Fruit fly (Drosophila melanogaster) whole organism, adult: ENCODE results near the gene CG32191.
"Not testable (repeated sequence)": the region's sequence is repeated elsewhere in the genome, so short reads cannot be mapped to it uniquely, and the experiment has no call there.

Source experiments
- CG11617 ChIP-seq: fragments of 200-800 bp; sonication (Bioruptor generic); optimal IDR thresholded peaks from 2 replicates; lab custom pipeline; 2017; ENCODE audit warnings: mild to moderate bottlenecking, missing biosample characterization, missing genetic modification reagents, missing genetic modification characterization
- CG12768 ChIP-seq: fragments of 200-800 bp; sonication (Bioruptor generic); optimal IDR thresholded peaks from 2 replicates; lab custom pipeline; 2017; ENCODE audit warnings: missing biosample characterization, missing genetic modification characterization, mild to moderate bottlenecking, moderate library complexity, missing genetic modification reagents
- CG14711 ChIP-seq: fragments of 200-800 bp; sonication (Bioruptor generic); optimal IDR thresholded peaks from 2 replicates; lab custom pipeline; 2018; ENCODE audit warnings: missing biosample characterization, mild to moderate bottlenecking, missing genetic modification characterization, moderate library complexity
- CG1620 ChIP-seq: fragments of 200-800 bp; sonication (Bioruptor generic); optimal IDR thresholded peaks from 2 replicates; lab custom pipeline; 2016; ENCODE audit warnings: missing biosample characterization, missing genetic modification characterization
- CG33017 ChIP-seq: fragments of 200-800 bp; sonication (Bioruptor generic); optimal IDR thresholded peaks from 2 replicates; lab custom pipeline; 2018; ENCODE audit warnings: missing biosample characterization, mild to moderate bottlenecking, missing genetic modification characterization, moderate library complexity
- CG5204 ChIP-seq: fragments of 200-800 bp; sonication (Bioruptor generic); optimal IDR thresholded peaks from 2 replicates; lab custom pipeline; 2016; ENCODE audit warnings: missing biosample characterization, missing genetic modification characterization
- CG7045 ChIP-seq: fragments of 200-800 bp; sonication (Bioruptor generic); optimal IDR thresholded peaks from 2 replicates; lab custom pipeline; 2017; ENCODE audit warnings: missing biosample characterization, mild to moderate bottlenecking, missing genetic modification characterization
- CG7101 ChIP-seq: fragments of 200-800 bp; sonication (Bioruptor generic); optimal IDR thresholded peaks from 2 replicates; lab custom pipeline; 2018; ENCODE audit warnings: missing biosample characterization, mild to moderate bottlenecking, missing genetic modification characterization, moderate library complexity
- Clk ChIP-seq: fragments of 200-800 bp; sonication (Bioruptor generic); optimal IDR thresholded peaks from 2 replicates; lab custom pipeline; 2017; ENCODE audit warnings: missing biosample characterization, missing genetic modification characterization
- Crg-1 ChIP-seq: fragments of 200-800 bp; sonication (Bioruptor generic); optimal IDR thresholded peaks from 2 replicates; lab custom pipeline; 2016; ENCODE audit warnings: missing biosample characterization, missing genetic modification characterization
- Hr96 ChIP-seq: fragments of 200-800 bp; sonication (Bioruptor generic); optimal IDR thresholded peaks from 2 replicates; lab custom pipeline; 2016; ENCODE audit warnings: missing biosample characterization, missing genetic modification characterization
- Mnt ChIP-seq: fragments of 200-800 bp; sonication (Bioruptor generic); optimal IDR thresholded peaks from 2 replicates; lab custom pipeline; 2016; ENCODE audit warnings: missing biosample characterization, mild to moderate bottlenecking, missing genetic modification characterization
- bab1 ChIP-seq: fragments of 200-800 bp; sonication (Bioruptor generic); optimal IDR thresholded peaks from 3 replicates; lab custom pipeline; 2019; ENCODE audit warnings: missing biosample characterization, mild to moderate bottlenecking, missing genetic modification characterization, moderate library complexity
- cic ChIP-seq: fragments of 200-800 bp; sonication (Bioruptor generic); optimal IDR thresholded peaks from 2 replicates; lab custom pipeline; 2017; ENCODE audit warnings: missing biosample characterization, mild to moderate bottlenecking, missing genetic modification characterization, moderate library complexity
- cnc ChIP-seq, 2 experiments: fragments of >200 bp; optimal IDR thresholded peaks; 2 replicates each; lab custom pipeline; 2017
- kay ChIP-seq: fragments of 200-800 bp; sonication (Bioruptor generic); peaks from one replicate; lab custom pipeline; 2016; ENCODE audit warnings: missing biosample characterization, missing genetic modification characterization, borderline replicate concordance
- ovo ChIP-seq: fragments of 200-800 bp; sonication (Bioruptor generic); optimal IDR thresholded peaks from 2 replicates; lab custom pipeline; 2016; ENCODE audit warnings: missing biosample characterization, missing genetic modification characterization
- pad ChIP-seq: fragments of 200-800 bp; sonication (Bioruptor generic); optimal IDR thresholded peaks from 3 replicates; lab custom pipeline; 2017; ENCODE audit warnings: missing biosample characterization, missing genetic modification characterization, mild to moderate bottlenecking, moderate library complexity, missing genetic modification reagents
- tj ChIP-seq: fragments of 200-800 bp; sonication (Bioruptor generic); optimal IDR thresholded peaks from 3 replicates; lab custom pipeline; 2017; ENCODE audit warnings: missing biosample characterization, mild to moderate bottlenecking, missing genetic modification characterization, moderate library complexity
- toe ChIP-seq: fragments of 200-800 bp; sonication (Bioruptor generic); optimal IDR thresholded peaks from 2 replicates; lab custom pipeline; 2016; ENCODE audit warnings: missing biosample characterization, missing genetic modification characterization

CG32191 gene

DNA sequence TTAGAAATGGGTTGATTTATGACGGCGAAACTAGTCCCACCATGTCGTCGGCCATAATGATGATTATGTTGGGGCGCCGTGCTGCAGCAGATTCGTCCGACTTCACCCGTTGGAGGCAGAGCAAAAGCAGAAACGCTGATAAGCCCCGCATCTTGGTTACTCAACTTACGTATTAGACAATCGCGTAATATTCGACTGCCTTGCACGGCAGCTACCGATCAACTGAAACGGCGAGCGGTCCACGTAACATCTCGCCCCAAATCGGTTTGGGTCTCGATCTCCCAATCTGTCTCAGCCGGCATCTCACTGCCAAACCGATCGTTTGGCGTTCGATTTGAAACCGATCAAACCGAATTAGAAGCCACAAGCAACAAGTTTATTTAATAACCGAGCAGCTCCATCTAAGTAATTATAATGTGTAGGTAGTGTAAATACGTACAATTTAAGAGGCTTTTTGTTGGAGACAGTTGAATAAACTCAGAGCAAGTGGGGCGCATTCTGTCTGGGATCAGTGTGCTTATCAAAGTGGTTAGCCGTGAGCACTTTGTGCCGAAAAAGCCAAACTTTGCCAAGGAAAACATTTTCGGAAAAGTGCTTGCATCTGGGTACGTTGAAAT is at the start of gene CG32191:
TSS of gene CG32191 (minus strand) at position 550 of the 617 bp plus-strand sequence.
- TF ChIP-seq CG33017 (no peak), Crg-1 (no peak), Clk (no peak), CG1620 (GFP tag; lab: Kevin White, UChicago) (no peak), Hr96 (GFP tag; lab: Kevin White, UChicago) (no peak), CG5204 (GFP tag; lab: Kevin White, UChicago) (no peak)

- TF ChIP-seq ovo, cic, Hr96 (GFP tag; lab: Kevin White, UChicago): not testable (repeated sequence)
Observed at dm6 chr3L:17858174-17858573, 49.2 kb upstream of the CG32191 start, which contains the start of gene CG34002. CG34002 (plus strand) TSS chr3L:17858474.

dm6 chr3L:17856655-17857479 is 47.9 kb upstream of the CG32191 start, which contains the start of gene CG5535:
CG5535 (minus strand) TSS chr3L:17856794.
- TF ChIP-seq Crg-1 = peak; percentile 32
- peak; percentile 57 for TF ChIP-seq Mnt
- TF ChIP-seq ovo (GFP tag; lab: Kevin White, UChicago) = peak; percentile 16
- TF ChIP-seq cic (GFP tag; lab: Kevin White, UChicago) = no peak
- TF ChIP-seq CG7045 (GFP tag; lab: Kevin White, UChicago) = peak; percentile 81
- TF ChIP-seq Hr96 (GFP tag; lab: Kevin White, UChicago) = peak; percentile 56
- peak; percentile 3 for TF ChIP-seq CG1620 (GFP tag; lab: Kevin White, UChicago)
- peak; percentile 80 for TF ChIP-seq CG33017
- peak; percentile 74 for TF ChIP-seq CG12768
- TF ChIP-seq CG14711 (tag; lab: Kevin White, UChicago) = peak; percentile 95
- TF ChIP-seq Clk = peak; percentile 7
- TF ChIP-seq CG5204 (GFP tag; lab: Kevin White, UChicago) = peak; percentile 54
- peak; percentile 77 for TF ChIP-seq bab1 (GFP tag; lab: Kevin White, UChicago)
- TF ChIP-seq kay = no peak
- peak; percentile 82 for TF ChIP-seq CG7101
- no peak for TF ChIP-seq cnc (optimal IDR thresholded peaks at IDR 0.05; lab: Kevin White, UChicago)
- peak; percentile 61 for TF ChIP-seq toe (GFP tag; lab: Kevin White, UChicago)
- peak; percentile 64 for TF ChIP-seq tj (GFP tag; lab: Kevin White, UChicago)
- TF ChIP-seq pad = peak; percentile 73
- TF ChIP-seq CG11617 (GFP tag; lab: Kevin White, UChicago) = peak; percentile 92

- TF ChIP-seq bab1 (GFP tag; lab: Kevin White, UChicago) (peak; percentile 35), Hr96 (GFP tag; lab: Kevin White, UChicago) (no peak)
Observed at dm6 chr3L:17849517-17849916, 40.6 kb upstream of the CG32191 start, which contains the start of gene TrpRS-m. TrpRS-m (plus strand) TSS chr3L:17849727.

DNA sequence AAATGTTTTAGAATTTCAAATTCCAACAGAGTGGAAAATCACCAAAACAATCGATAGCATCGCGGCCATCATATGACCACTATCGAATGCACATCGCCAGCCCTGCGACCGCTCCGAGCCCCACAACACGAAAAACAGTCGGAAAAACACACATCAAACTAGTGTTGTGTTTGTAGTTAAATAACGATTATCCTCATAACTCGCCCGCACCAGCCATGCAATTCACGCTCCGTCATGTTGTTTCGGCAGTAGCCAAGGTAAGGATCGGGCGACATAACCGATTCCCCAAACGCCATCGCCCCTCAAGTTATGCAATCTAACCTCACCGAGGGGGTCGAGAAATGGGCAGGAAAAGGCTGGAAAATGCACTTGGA is 38.0 kb upstream of the CG32191 start:
- TF ChIP-seq CG7045 (GFP tag; lab: Kevin White, UChicago) (peak; percentile 20), cnc (optimal IDR thresholded peaks at IDR 0.05; lab: Kevin White, UChicago) (no peak), toe (GFP tag; lab: Kevin White, UChicago) (peak; percentile 55), Mnt (peak; percentile 2), CG11617 (GFP tag; lab: Kevin White, UChicago) (peak; percentile 13), bab1 (GFP tag; lab: Kevin White, UChicago) (peak; percentile 27), Hr96 (GFP tag; lab: Kevin White, UChicago) (peak; percentile 57), cic (GFP tag; lab: Kevin White, UChicago) (no peak)

- peak; percentile 58 for TF ChIP-seq Mnt
- no peak for TF ChIP-seq CG7045 (GFP tag; lab: Kevin White, UChicago)
- peak; percentile 78 for TF ChIP-seq bab1 (GFP tag; lab: Kevin White, UChicago)
- TF ChIP-seq kay = no peak
- peak; percentile 8 for TF ChIP-seq pad
- TF ChIP-seq CG7101 = peak; percentile 41
- TF ChIP-seq cic (GFP tag; lab: Kevin White, UChicago) = peak; percentile 50
- TF ChIP-seq cnc (optimal IDR thresholded peaks at IDR 0.05; lab: Kevin White, UChicago) = no peak
- peak; percentile 38 for TF ChIP-seq CG14711 (tag; lab: Kevin White, UChicago)
- peak; percentile 31 for TF ChIP-seq tj (GFP tag; lab: Kevin White, UChicago)
- TF ChIP-seq CG33017 = peak; percentile 26
- no peak for TF ChIP-seq CG5204 (GFP tag; lab: Kevin White, UChicago)
- TF ChIP-seq ovo (GFP tag; lab: Kevin White, UChicago) = no peak
- TF ChIP-seq Crg-1 = no peak
Observed at dm6 chr3L:17846169-17846981, 37.4 kb upstream of the CG32191 start, which contains the start of the genes MED19 and CG7430. MED19 (minus strand) TSS chr3L:17846501. CG7430 (plus strand) TSS chr3L:17846916.
